Worm (Caenorhabditis elegans) whole organism, L4 larva: ENCODE measurements around the gene K07C5.13.
"Not testable (repeated sequence)": the region's sequence is repeated elsewhere in the genome, so short reads cannot be mapped to it uniquely, and the experiment has no call there.

Experiments used
- D1046.2 ChIP-seq: fragments of 200-800 bp; sonication (Bioruptor generic); IDR thresholded peaks from 2 replicates; pipeline ENCODE4 v1.3.6; 2022; ENCODE audit warnings: missing genetic modification characterization, missing compliant biosample characterization
- F10B5.3 ChIP-seq: sonication (generic microtip); optimal IDR thresholded peaks from 2 replicates; lab custom pipeline; 2016; ENCODE audit warnings: mild to moderate bottlenecking, missing genetic modification characterization, missing compliant biosample characterization
- F37D6.2 ChIP-seq: sonication (generic microtip); optimal IDR thresholded peaks from 2 replicates; lab custom pipeline; 2016; ENCODE audit warnings: mild to moderate bottlenecking, missing genetic modification characterization, missing compliant biosample characterization
- F49E8.2 ChIP-seq: sonication (generic microtip); optimal IDR thresholded peaks from 2 replicates; lab custom pipeline; 2016; ENCODE audit warnings: missing compliant biosample characterization, mild to moderate bottlenecking, missing genetic modification characterization, borderline replicate concordance
- T20F7.1 ChIP-seq: fragments of 200-800 bp; sonication (Bioruptor generic); optimal IDR thresholded peaks from 2 replicates; lab custom pipeline; 2018; ENCODE audit warnings: mild to moderate bottlenecking, missing genetic modification characterization, missing compliant biosample characterization
- T26A8.4 ChIP-seq: fragments of 200-800 bp; sonication (Bioruptor generic); IDR thresholded peaks from 2 replicates; pipeline ENCODE4 v1.3.6; 2022; ENCODE audit warnings: missing genetic modification characterization, missing compliant biosample characterization
- Y105C5A.15 ChIP-seq: fragments of 200-800 bp; sonication (Bioruptor generic); IDR thresholded peaks from 2 replicates; pipeline ENCODE4 v1.3.6; 2022; ENCODE audit warnings: missing genetic modification characterization, missing compliant biosample characterization
- Y48G9A.11 ChIP-seq: fragments of 200-800 bp; sonication (Bioruptor generic); IDR thresholded peaks from 2 replicates; pipeline ENCODE4 v1.3.6; 2022; ENCODE audit warnings: missing genetic modification reagents, missing genetic modification characterization, missing compliant biosample characterization
- Y75B8A.6 ChIP-seq: fragments of 200-800 bp; sonication (Bioruptor generic); IDR thresholded peaks from 2 replicates; pipeline ENCODE4 v1.3.6; 2022; ENCODE audit warnings: missing genetic modification reagents, missing genetic modification characterization, missing compliant biosample characterization
- aha-1 ChIP-seq: fragments of 150-350 bp; peaks from one replicate; lab custom pipeline; 2014; ENCODE audit warnings: missing biosample characterization, missing genetic modification characterization
- arid-1 ChIP-seq: fragments of 200-800 bp; sonication (Bioruptor generic); conservative IDR thresholded peaks from 2 replicates; pipeline ENCODE4 v1.3.6; 2022; ENCODE audit warnings: missing genetic modification reagents, missing genetic modification characterization, missing compliant biosample characterization
- ceh-20 ChIP-seq: fragments of 200-800 bp; sonication (Bioruptor generic); IDR thresholded peaks from 2 replicates; pipeline ENCODE4 v1.3.6; 2022; ENCODE audit warnings: missing genetic modification reagents, missing genetic modification characterization, missing compliant biosample characterization
- ctbp-1 ChIP-seq: fragments of 200-800 bp; sonication (Bioruptor generic); IDR thresholded peaks from 2 replicates; pipeline ENCODE4 v1.3.6; 2022; ENCODE audit warnings: missing genetic modification reagents, missing genetic modification characterization, missing compliant biosample characterization
- daf-16 ChIP-seq, 3 experiments: sonication (generic microtip); optimal IDR thresholded peaks; 2 replicates each; lab custom pipeline; 2016 to 2017; ENCODE audit warnings: missing genetic modification characterization in 3 of 3, missing genetic modification reagents in 3 of 3, mild to moderate bottlenecking in 2 of 3, missing compliant biosample characterization in 2 of 3, missing biosample characterization in 1 of 3, moderate library complexity in 1 of 3
- daf-19 ChIP-seq: fragments of 200-800 bp; sonication (Bioruptor generic); conservative IDR thresholded peaks from 2 replicates; pipeline ENCODE4 v1.3.6; 2022; ENCODE audit warnings: missing genetic modification characterization, missing compliant biosample characterization
- dmd-6 ChIP-seq: fragments of 200-800 bp; sonication (Bioruptor generic); IDR thresholded peaks from 2 replicates; pipeline ENCODE4 v1.3.6; 2022; ENCODE audit warnings: missing genetic modification reagents, missing genetic modification characterization, missing compliant biosample characterization
- dpl-1 ChIP-seq: fragments of 150-350 bp; optimal IDR thresholded peaks from 2 replicates; lab custom pipeline; 2014; ENCODE audit warnings: missing biosample characterization, missing genetic modification reagents, missing genetic modification characterization
- dve-1 ChIP-seq: sonication (generic microtip); optimal IDR thresholded peaks from 2 replicates; lab custom pipeline; 2017; ENCODE audit warnings: antibody characterized with exemption, mild to moderate bottlenecking, missing genetic modification characterization, missing compliant biosample characterization; ENCODE audit not compliant: insufficient read depth
- egl-43 ChIP-seq: fragments of 200-800 bp; sonication (Bioruptor generic); IDR thresholded peaks from 2 replicates; pipeline ENCODE4 v1.3.6; 2022; ENCODE audit warnings: missing genetic modification reagents, missing genetic modification characterization, missing compliant biosample characterization
- hif-1 ChIP-seq, 2 experiments: sonication (generic microtip); optimal IDR thresholded peaks; 2 replicates each; lab custom pipeline; 2016 to 2017; ENCODE audit warnings: missing compliant biosample characterization in 2 of 2, missing genetic modification characterization in 2 of 2, missing genetic modification reagents in 2 of 2, missing genotype in 2 of 2, mild to moderate bottlenecking in 1 of 2
- hlh-11 ChIP-seq: fragments of 200-800 bp; sonication (Bioruptor generic); optimal IDR thresholded peaks from 2 replicates; lab custom pipeline; 2018; ENCODE audit warnings: mild to moderate bottlenecking, missing genetic modification characterization, missing compliant biosample characterization
- hmg-1.1 ChIP-seq: fragments of 200-800 bp; sonication (Bioruptor generic); IDR thresholded peaks from 2 replicates; pipeline ENCODE4 v1.3.6; 2022; ENCODE audit warnings: missing genetic modification reagents, missing genetic modification characterization, missing compliant biosample characterization
- lim-7 ChIP-seq: fragments of 200-800 bp; sonication (Bioruptor generic); IDR thresholded peaks from 2 replicates; pipeline ENCODE4 v1.3.6; 2022; ENCODE audit warnings: missing genetic modification characterization, missing compliant biosample characterization
- lin-1 ChIP-seq: fragments of 200-800 bp; sonication (Bioruptor generic); IDR thresholded peaks from 2 replicates; pipeline ENCODE4 v1.3.6; 2022; ENCODE audit warnings: missing genetic modification reagents, missing genetic modification characterization, missing compliant biosample characterization
- lin-29 ChIP-seq: fragments of 200-800 bp; sonication (Bioruptor generic); IDR thresholded peaks from 2 replicates; pipeline ENCODE4 v1.3.6; 2022; ENCODE audit warnings: missing genetic modification reagents, missing genetic modification characterization, missing compliant biosample characterization
- lin-38 ChIP-seq: fragments of 200-800 bp; sonication (Bioruptor generic); IDR thresholded peaks from 2 replicates; pipeline ENCODE4 v1.3.6; 2022; ENCODE audit warnings: missing genetic modification reagents, missing genetic modification characterization, missing compliant biosample characterization
- lsy-2 ChIP-seq, 2 experiments: fragments of 150-350 bp in 1 of 2; sonication (generic microtip) in 1 of 2; optimal IDR thresholded peaks; 2 replicates each; lab custom pipeline; 2014 to 2017; ENCODE audit warnings: missing biosample characterization in 2 of 2, missing genetic modification characterization in 2 of 2
- madf-5 ChIP-seq, 2 experiments: fragments of 200-800 bp; sonication (Bioruptor generic); IDR thresholded peaks; 2 replicates each; pipeline ENCODE4 v1.3.6; 2022; ENCODE audit warnings: missing compliant biosample characterization in 2 of 2, missing genetic modification characterization in 2 of 2
- madf-9 ChIP-seq: fragments of 200-800 bp; sonication (Bioruptor generic); conservative IDR thresholded peaks from 2 replicates; pipeline ENCODE4 v1.3.6; 2022; ENCODE audit warnings: missing genetic modification reagents, missing genetic modification characterization, missing compliant biosample characterization
- mdt-29 ChIP-seq: fragments of 200-800 bp; sonication (Bioruptor generic); IDR thresholded peaks from 2 replicates; pipeline ENCODE4 v1.3.6; 2022; ENCODE audit warnings: missing genetic modification reagents, missing genetic modification characterization, missing compliant biosample characterization
- mep-1 ChIP-seq: fragments of 150-350 bp; sonication (generic microtip); optimal IDR thresholded peaks from 3 replicates; lab custom pipeline; 2014; ENCODE audit warnings: missing biosample characterization, missing genetic modification characterization
- mes-2 ChIP-seq: sonication (generic microtip); optimal IDR thresholded peaks from 2 replicates; lab custom pipeline; 2016; ENCODE audit warnings: missing genotype, mild to moderate bottlenecking, missing genetic modification characterization, missing compliant biosample characterization; ENCODE audit not compliant: poor library complexity, severe bottlenecking
- mxl-2 ChIP-seq: fragments of 200-800 bp; sonication (Bioruptor generic); conservative IDR thresholded peaks from 2 replicates; pipeline ENCODE4 v1.3.6; 2022; ENCODE audit warnings: missing genetic modification reagents, missing genetic modification characterization, missing compliant biosample characterization
- mxl-3 ChIP-seq: fragments of 200-800 bp; sonication (Bioruptor generic); optimal IDR thresholded peaks from 2 replicates; lab custom pipeline; 2018; ENCODE audit warnings: mild to moderate bottlenecking, missing genetic modification characterization, missing compliant biosample characterization
- nhr-102 ChIP-seq: sonication (generic microtip); optimal IDR thresholded peaks from 2 replicates; lab custom pipeline; 2016; ENCODE audit warnings: mild to moderate bottlenecking, missing genetic modification characterization, moderate library complexity, missing compliant biosample characterization
- nhr-42 ChIP-seq: fragments of 200-800 bp; sonication (Bioruptor generic); IDR thresholded peaks from 2 replicates; pipeline ENCODE4 v1.3.6; 2022; ENCODE audit warnings: missing genetic modification characterization, missing compliant biosample characterization
- nhr-48 ChIP-seq: sonication (generic microtip); optimal IDR thresholded peaks from 2 replicates; lab custom pipeline; 2016; ENCODE audit warnings: mild to moderate bottlenecking, missing genetic modification characterization, missing compliant biosample characterization
- nhr-6 ChIP-seq: fragments of 150-350 bp; optimal IDR thresholded peaks from 2 replicates; lab custom pipeline; 2014; ENCODE audit warnings: missing biosample characterization, missing genetic modification characterization
- php-3 ChIP-seq: fragments of 200-800 bp; sonication (Bioruptor generic); IDR thresholded peaks from 2 replicates; pipeline ENCODE4 v1.3.6; 2022; ENCODE audit warnings: missing genetic modification reagents, missing genetic modification characterization, missing compliant biosample characterization
- rbr-2 ChIP-seq: sonication (generic microtip); optimal IDR thresholded peaks from 2 replicates; lab custom pipeline; 2016; ENCODE audit warnings: missing genotype, missing genetic modification characterization, missing compliant biosample characterization
- saeg-2 ChIP-seq: fragments of 200-800 bp; sonication (Bioruptor generic); IDR thresholded peaks from 2 replicates; pipeline ENCODE4 v1.3.6; 2022; ENCODE audit warnings: missing genetic modification reagents, missing genetic modification characterization, missing compliant biosample characterization
- set-16 ChIP-seq: fragments of 200-800 bp; sonication (Bioruptor generic); IDR thresholded peaks from 2 replicates; pipeline ENCODE4 v1.3.6; 2022; ENCODE audit warnings: missing genetic modification reagents, missing genetic modification characterization, missing compliant biosample characterization
- snpc-1.2 ChIP-seq: fragments of 200-800 bp; sonication (Bioruptor generic); IDR thresholded peaks from 2 replicates; pipeline ENCODE4 v1.3.6; 2022; ENCODE audit warnings: missing genetic modification reagents, missing genetic modification characterization, missing compliant biosample characterization
- spr-1 ChIP-seq: sonication (generic microtip); optimal IDR thresholded peaks from 2 replicates; lab custom pipeline; 2016; ENCODE audit warnings: mild to moderate bottlenecking, missing genetic modification characterization, missing compliant biosample characterization
- spr-3 ChIP-seq: fragments of 200-800 bp; sonication (Bioruptor generic); optimal IDR thresholded peaks from 2 replicates; lab custom pipeline; 2018; ENCODE audit warnings: mild to moderate bottlenecking, missing genetic modification characterization, missing compliant biosample characterization
- tra-1 ChIP-seq: fragments of 200-800 bp; sonication (Bioruptor generic); IDR thresholded peaks from 2 replicates; pipeline ENCODE4 v1.3.6; 2022; ENCODE audit warnings: missing genetic modification reagents, missing genetic modification characterization, missing compliant biosample characterization
- vab-7 ChIP-seq: fragments of 200-800 bp; sonication (Bioruptor generic); IDR thresholded peaks from 2 replicates; pipeline ENCODE4 v1.3.6; 2022; ENCODE audit warnings: missing genetic modification reagents, missing genetic modification characterization, missing compliant biosample characterization
- zfp-3 ChIP-seq: fragments of 200-800 bp; sonication (Bioruptor generic); conservative IDR thresholded peaks from 2 replicates; pipeline ENCODE4 v1.3.6; 2022; ENCODE audit warnings: missing genetic modification reagents, missing genetic modification characterization, missing compliant biosample characterization
- zip-11 ChIP-seq: fragments of 200-800 bp; sonication (Bioruptor generic); IDR thresholded peaks from 2 replicates; pipeline ENCODE4 v1.3.6; 2022; ENCODE audit warnings: missing genetic modification characterization, missing compliant biosample characterization

The K07C5.13 gene

ce11 chrV:10341905-10342328, at the start of gene K07C5.13:
Gene K07C5.13, plus strand, starts transcription at chrV:10342055.
- TF ChIP-seq daf-19 (peak; percentile 72; the same call in 1 of the 2 replicates), F37D6.2 (tag; lab: Kevin White, UChicago) (peak; percentile 67), snpc-1.2 (GFP tag; lab: Robert Waterston, UW) (peak; percentile 82), rbr-2 (tag; lab: Kevin White, UChicago) (peak; percentile 80), lin-29 (GFP tag; lab: Robert Waterston, UW) (peak; percentile 92), hmg-1.1 (GFP tag; lab: Robert Waterston, UW) (peak; percentile 90), dpl-1 (peak; percentile 47), set-16 (GFP tag; lab: Robert Waterston, UW) (peak; percentile 63), Y105C5A.15 (GFP tag; lab: Robert Waterston, UW) (0 out of 2 replicates have a peak, but pooled peaks have one; percentile 11), nhr-42 (GFP tag; lab: Robert Waterston, UW) (peak; percentile 92), zip-11 (GFP tag; lab: Robert Waterston, UW) (0 out of 2 replicates have a peak, but pooled peaks have one; percentile 23), nhr-102 (tag; lab: Kevin White, UChicago) (peak; percentile 86), mep-1 (tag; lab: Kevin White, UChicago) (peak; percentile 32), spr-1 (peak; percentile 71), nhr-48 (tag; lab: Kevin White, UChicago) (peak; percentile 95), egl-43 (GFP tag; lab: Robert Waterston, UW) (peak; percentile 94), dve-1 (tag; lab: Kevin White, UChicago) (peak; percentile 9), nhr-6 (tag; lab: Kevin White, UChicago) (peak; percentile 0), D1046.2 (GFP tag; lab: Robert Waterston, UW) (peak; percentile 89), ctbp-1 (peak; percentile 91), mes-2 (peak; percentile 78), madf-9 (peak; percentile 84), php-3 (GFP tag; lab: Robert Waterston, UW) (peak; percentile 91), spr-3 (GFP tag; lab: Kevin White, UChicago) (peak; percentile 54), lim-7 (GFP tag; lab: Robert Waterston, UW) (0 out of 2 replicates have a peak, but pooled peaks have one; percentile 46), lin-38 (GFP tag; lab: Robert Waterston, UW) (peak; percentile 92), T20F7.1 (GFP tag; lab: Kevin White, UChicago) (peak; percentile 65), mxl-2 (GFP tag; lab: Robert Waterston, UW) (peak; percentile 74; the same call in 1 of the 2 replicates), hif-1 (tag; optimal IDR thresholded peaks at IDR 0.05; lab: Kevin White, UChicago) (peak; percentile 16 to 30), T26A8.4 (GFP tag; lab: Robert Waterston, UW) (peak; percentile 95), Y75B8A.6 (GFP tag; lab: Robert Waterston, UW) (peak; percentile 94), mdt-29 (GFP tag; lab: Robert Waterston, UW) (peak; percentile 89), mxl-3 (peak; percentile 54), saeg-2 (GFP tag; lab: Robert Waterston, UW) (peak; percentile 90), zfp-3 (peak; percentile 93), ceh-20 (peak; percentile 95), Y48G9A.11 (GFP tag; lab: Robert Waterston, UW) (peak; percentile 89), aha-1 (tag; lab: Kevin White, UChicago) (peak; percentile 93), daf-16 (GFP tag; optimal IDR thresholded peaks at IDR 0.05; lab: Kevin White, UChicago) (peak in 1 of 2 experiments; percentile 51), F49E8.2 (tag; lab: Kevin White, UChicago) (peak; percentile 78), madf-5 (GFP tag; IDR thresholded peaks at IDR 0.05; lab: Robert Waterston, UW) (peak in 1 of 2 experiments; percentile 83; a peak in 1 of 4 replicates), F10B5.3 (tag; lab: Kevin White, UChicago) (peak; percentile 55), lin-1 (GFP tag; lab: Robert Waterston, UW) (peak; percentile 84), vab-7 (GFP tag; lab: Robert Waterston, UW) (peak; percentile 78), tra-1 (GFP tag; lab: Robert Waterston, UW) (peak; percentile 94), dmd-6 (peak; percentile 93), lsy-2 (tag; optimal IDR thresholded peaks at IDR 0.05; lab: Kevin White, UChicago) (peak in 1 of 2 experiments; percentile 21), arid-1 (GFP tag; lab: Robert Waterston, UW) (peak; percentile 89), hlh-11 (tag; lab: Kevin White, UChicago) (peak; percentile 88)
- TF ChIP-seq daf-16 (tag; optimal IDR thresholded peaks at IDR 0.05; lab: Kevin White, UChicago), result not testable (repeated sequence)
